Worm (Caenorhabditis elegans) whole organism, L4 larva: ENCODE data around the gene lec-6.

Source experiments
- ceh-82 ChIP-seq: sonication (generic microtip); optimal IDR thresholded peaks from 2 replicates; lab custom pipeline; 2017; ENCODE audit warnings: missing biosample characterization, missing genetic modification characterization
- fos-1 ChIP-seq: fragments of 150-350 bp; optimal IDR thresholded peaks from 2 replicates; lab custom pipeline; 2014; ENCODE audit warnings: missing biosample characterization, missing genetic modification characterization
- hlh-30 ChIP-seq: sonication (generic microtip); optimal IDR thresholded peaks from 2 replicates; lab custom pipeline; 2017; ENCODE audit warnings: antibody characterized with exemption, mild to moderate bottlenecking, missing genetic modification characterization, missing compliant biosample characterization; ENCODE audit not compliant: insufficient read depth
- sdz-12 ChIP-seq: fragments of 200-800 bp; sonication (Bioruptor generic); optimal IDR thresholded peaks from 2 replicates; lab custom pipeline; 2018; ENCODE audit warnings: mild to moderate bottlenecking, missing genetic modification characterization, missing compliant biosample characterization
- unc-39 ChIP-seq: sonication (generic microtip); optimal IDR thresholded peaks from 2 replicates; lab custom pipeline; 2017; ENCODE audit warnings: missing biosample characterization, missing genetic modification characterization

- TF ChIP-seq hlh-30 (no peak), fos-1 (tag; lab: Kevin White, UChicago) (no peak), sdz-12 (GFP tag; lab: Kevin White, UChicago) (no peak), unc-39 (tag; lab: Kevin White, UChicago) (no peak), ceh-82 (tag; lab: Kevin White, UChicago) (no peak)
These were observed 31.4 kb downstream of the lec-6 start for ce11 chrIII:568815-569214.
